Worm (Caenorhabditis elegans) whole organism, L2 larva: ENCODE results near the gene rpl-5.

ENCODE experiments used
- aly-2 ChIP-seq: fragments of 150-350 bp; optimal IDR thresholded peaks from 2 replicates; lab custom pipeline; 2014; ENCODE audit warnings: missing biosample characterization, missing genetic modification characterization
- blmp-1 ChIP-seq: sonication (generic microtip); optimal IDR thresholded peaks from 2 replicates; lab custom pipeline; 2017; ENCODE audit warnings: missing genetic modification characterization, mild to moderate bottlenecking, missing compliant biosample characterization, antibody characterized with exemption, moderate library complexity; ENCODE audit not compliant: insufficient read depth
- lin-13 ChIP-seq: fragments of 150-350 bp; optimal IDR thresholded peaks from 2 replicates; lab custom pipeline; 2014; ENCODE audit warnings: missing biosample characterization, missing genetic modification reagents, missing genetic modification characterization
- snpc-4 ChIP-seq: fragments of 150-350 bp; optimal IDR thresholded peaks from 2 replicates; lab custom pipeline; 2014; ENCODE audit warnings: missing biosample characterization, missing genetic modification characterization
- unc-39 ChIP-seq: fragments of 150-350 bp; optimal IDR thresholded peaks from 2 replicates; lab custom pipeline; 2014; ENCODE audit warnings: missing biosample characterization, missing genetic modification characterization

DNA sequence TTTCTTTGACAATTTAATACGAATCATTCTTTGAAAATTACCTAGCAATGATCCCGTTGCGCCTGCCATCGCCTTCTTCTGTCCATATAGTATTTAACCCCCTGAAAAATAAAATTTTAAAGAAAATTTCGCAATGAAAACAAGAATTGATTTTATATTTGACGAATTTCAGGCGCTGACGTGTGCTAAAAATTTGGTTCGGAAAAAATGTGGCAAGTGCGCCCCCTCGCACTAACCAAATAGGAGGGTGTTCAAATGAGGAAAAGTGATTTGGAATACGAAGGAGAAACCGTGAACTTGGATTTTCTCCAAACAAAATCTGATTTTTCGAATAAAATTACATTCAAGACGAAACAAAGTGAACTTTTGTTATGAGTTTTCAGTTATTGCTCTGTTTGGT, 3.7 kb upstream of the rpl-5 start, which contains the start of gene stc-1:
- TF ChIP-seq blmp-1 (tag; lab: Kevin White, UChicago) (no peak), unc-39 (no peak), lin-13 (no peak), snpc-4 (tag; lab: Kevin White, UChicago) (no peak), aly-2 (tag; lab: Kevin White, UChicago) (no peak)
